Worm (Caenorhabditis elegans) whole organism, mixed stage, embryonic: ENCODE data around the gene ZC204.6.

Experiments
- blmp-1 ChIP-seq: fragments of 150-350 bp; optimal IDR thresholded peaks from 2 replicates; lab custom pipeline; 2014; ENCODE audit warnings: missing biosample characterization, missing genetic modification characterization
- ceh-39 ChIP-seq: fragments of 150-350 bp; optimal IDR thresholded peaks from 2 replicates; lab custom pipeline; 2014; ENCODE audit warnings: missing biosample characterization, missing genetic modification characterization
- elt-3 ChIP-seq: fragments of 150-350 bp; optimal IDR thresholded peaks from 2 replicates; lab custom pipeline; 2014; ENCODE audit warnings: missing biosample characterization, missing genetic modification characterization
- ham-2 ChIP-seq: fragments of 200-800 bp; sonication (Bioruptor generic); optimal IDR thresholded peaks from 2 replicates; lab custom pipeline; 2018; ENCODE audit warnings: mild to moderate bottlenecking, missing genetic modification characterization, missing compliant biosample characterization
- mab-5 ChIP-seq: fragments of 150-350 bp; optimal IDR thresholded peaks from 2 replicates; lab custom pipeline; 2014; ENCODE audit warnings: missing biosample characterization, missing genetic modification characterization
- snpc-4 ChIP-seq: fragments of 150-350 bp; optimal IDR thresholded peaks from 2 replicates; lab custom pipeline; 2014; ENCODE audit warnings: missing biosample characterization, missing genetic modification characterization
- unc-62 ChIP-seq: fragments of 150-350 bp; optimal IDR thresholded peaks from 2 replicates; lab custom pipeline; 2014; ENCODE audit warnings: missing biosample characterization, missing genetic modification reagents, missing genetic modification characterization
- ztf-11 ChIP-seq: fragments of 150-350 bp; optimal IDR thresholded peaks from 2 replicates; lab custom pipeline; 2014; ENCODE audit warnings: missing biosample characterization, missing genetic modification characterization

ce11 chrII:1607575-1607974 is 37.1 kb downstream of the ZC204.6 start:
- TF ChIP-seq snpc-4 (tag; lab: Kevin White, UChicago): no peak
- no peak for TF ChIP-seq elt-3
- TF ChIP-seq ham-2 (GFP tag; lab: Kevin White, UChicago): no peak
- TF ChIP-seq unc-62: no peak
- TF ChIP-seq ztf-11 (tag; lab: Kevin White, UChicago): no peak
- no peak for TF ChIP-seq blmp-1 (tag; lab: Kevin White, UChicago)
- TF ChIP-seq mab-5 (tag; lab: Kevin White, UChicago): no peak
- no peak for TF ChIP-seq ceh-39 (tag; lab: Kevin White, UChicago)
